Fruit fly (Drosophila melanogaster) whole organism, embryonic: ENCODE results near the gene Nepl3.
A peak's percentile ranks its signal among the peaks of the same experiment; 100 is the strongest.

Experiments used
- Bgb ChIP-seq: fragments of 200-800 bp; sonication (Bioruptor generic); IDR thresholded peaks from 2 replicates; pipeline ENCODE4 v1.3.6; 2022; ENCODE audit warnings: missing biosample characterization, missing genetic modification characterization; ENCODE audit not compliant: partially characterized antibody
- CG10267 ChIP-seq: fragments of 200-800 bp; sonication (Bioruptor generic); optimal IDR thresholded peaks from 2 replicates; lab custom pipeline; 2018; ENCODE audit warnings: missing biosample characterization, mild to moderate bottlenecking, missing genetic modification characterization, moderate library complexity
- CG10959 ChIP-seq: fragments of 200-800 bp; sonication (Bioruptor generic); IDR thresholded peaks from 2 replicates; pipeline ENCODE4 v1.3.6; 2022; ENCODE audit warnings: missing biosample characterization, missing genetic modification characterization
- CG11504 ChIP-seq: fragments of 200-800 bp; sonication (Bioruptor generic); optimal IDR thresholded peaks from 3 replicates; lab custom pipeline; 2019; ENCODE audit warnings: missing biosample characterization, mild to moderate bottlenecking, missing genetic modification characterization, moderate library complexity
- CG12391 ChIP-seq: fragments of 200-800 bp; sonication (Bioruptor generic); optimal IDR thresholded peaks from 3 replicates; lab custom pipeline; 2018; ENCODE audit warnings: missing biosample characterization, mild to moderate bottlenecking, missing genetic modification characterization, moderate library complexity
- CG13296 ChIP-seq: fragments of 200-800 bp; sonication (Bioruptor generic); optimal IDR thresholded peaks from 3 replicates; lab custom pipeline; 2018; ENCODE audit warnings: missing biosample characterization, mild to moderate bottlenecking, missing genetic modification characterization
- CG1602 ChIP-seq: fragments of 200-800 bp; sonication (Bioruptor generic); optimal IDR thresholded peaks from 3 replicates; lab custom pipeline; 2016; ENCODE audit warnings: missing biosample characterization, missing genetic modification characterization
- CG17361 ChIP-seq: fragments of 200-800 bp; sonication (Bioruptor generic); IDR thresholded peaks from 3 replicates; pipeline ENCODE4 v1.3.6; 2022; ENCODE audit warnings: missing biosample characterization, missing genetic modification characterization
- CG2116 ChIP-seq: fragments of 200-800 bp; sonication (Bioruptor generic); optimal IDR thresholded peaks from 3 replicates; lab custom pipeline; 2018; ENCODE audit warnings: missing biosample characterization, mild to moderate bottlenecking, missing genetic modification characterization
- CG2875 ChIP-seq: fragments of 200-800 bp; sonication (Bioruptor generic); optimal IDR thresholded peaks from 2 replicates; lab custom pipeline; 2017; ENCODE audit warnings: missing biosample characterization, mild to moderate bottlenecking, missing genetic modification characterization, missing genetic modification reagents
- CG5180 ChIP-seq: fragments of 200-800 bp; sonication (Bioruptor generic); optimal IDR thresholded peaks from 3 replicates; lab custom pipeline; 2017; ENCODE audit warnings: missing biosample characterization, missing genetic modification characterization, mild to moderate bottlenecking, moderate library complexity, missing genetic modification reagents
- CG6254 ChIP-seq: fragments of 200-800 bp; sonication (Bioruptor generic); optimal IDR thresholded peaks from 3 replicates; lab custom pipeline; 2017; ENCODE audit warnings: mild to moderate bottlenecking, missing biosample characterization, missing genetic modification reagents, missing genetic modification characterization
- CG6791 ChIP-seq: fragments of 200-800 bp; sonication (Bioruptor generic); IDR thresholded peaks from 3 replicates; pipeline ENCODE4 v1.3.6; 2022; ENCODE audit warnings: missing biosample characterization, missing genetic modification characterization; ENCODE audit not compliant: partially characterized antibody
- CG7928 ChIP-seq: fragments of 200-800 bp; sonication (Bioruptor generic); optimal IDR thresholded peaks from 2 replicates; lab custom pipeline; 2017; ENCODE audit warnings: missing biosample characterization, mild to moderate bottlenecking, missing genetic modification characterization
- CkIIα-i1 ChIP-seq: fragments of 200-800 bp; sonication (Bioruptor generic); IDR thresholded peaks from 2 replicates; pipeline ENCODE4 v1.3.6; 2022; ENCODE audit warnings: missing biosample characterization, missing genetic modification characterization
- D19B ChIP-seq: fragments of 200-800 bp; sonication (Bioruptor generic); optimal IDR thresholded peaks from 2 replicates; lab custom pipeline; 2017; ENCODE audit warnings: missing biosample characterization, mild to moderate bottlenecking, missing genetic modification characterization
- Dbx ChIP-seq: fragments of 200-800 bp; sonication (Bioruptor generic); IDR thresholded peaks from 3 replicates; pipeline ENCODE4 v1.3.6; 2022; ENCODE audit warnings: missing biosample characterization, missing genetic modification characterization
- Doc2 ChIP-seq: fragments of 200-800 bp; sonication (Bioruptor generic); IDR thresholded peaks from 2 replicates; pipeline ENCODE4 v1.3.6; 2022; ENCODE audit warnings: missing biosample characterization, missing genetic modification characterization
- Dp ChIP-seq: fragments of 200-800 bp; sonication (Bioruptor generic); optimal IDR thresholded peaks from 2 replicates; lab custom pipeline; 2018; ENCODE audit warnings: missing biosample characterization, mild to moderate bottlenecking, missing genetic modification characterization, moderate library complexity
- ERR ChIP-seq: fragments of 200-800 bp; sonication (Bioruptor generic); optimal IDR thresholded peaks from 2 replicates; lab custom pipeline; 2016; ENCODE audit warnings: missing biosample characterization, missing genetic modification characterization
- Eip74EF ChIP-seq, 2 experiments: fragments of 200-800 bp in 1 of 2; fragments of >200 bp in 1 of 2; sonication (Bioruptor generic) in 1 of 2; optimal IDR thresholded peaks; 2 replicates each; lab custom pipeline; 2017 to 2019; ENCODE audit warnings: missing biosample characterization in 2 of 2, missing genetic modification characterization in 2 of 2, mild to moderate bottlenecking in 1 of 2, moderate library complexity in 1 of 2
- Hand ChIP-seq: fragments of 200-800 bp; sonication (Bioruptor generic); optimal IDR thresholded peaks from 2 replicates; lab custom pipeline; 2017; ENCODE audit warnings: mild to moderate bottlenecking, missing biosample characterization, missing genetic modification reagents, missing genetic modification characterization
- Lim3 ChIP-seq: fragments of 200-800 bp; sonication (Bioruptor generic); IDR thresholded peaks from 2 replicates; pipeline ENCODE4 v1.3.6; 2022; ENCODE audit warnings: missing biosample characterization, missing genetic modification characterization
- Med ChIP-seq: fragments of 200-800 bp; sonication (Bioruptor generic); peaks from one replicate; lab custom pipeline; 2016; ENCODE audit warnings: missing biosample characterization, missing genetic modification characterization, mild to moderate bottlenecking, inconsistent platforms, moderate library complexity
- NK7.1 ChIP-seq: fragments of 200-800 bp; sonication (Bioruptor generic); optimal IDR thresholded peaks from 3 replicates; lab custom pipeline; 2016; ENCODE audit warnings: missing biosample characterization, missing genetic modification characterization
- Nf-YB ChIP-seq: fragments of 200-800 bp; sonication (Bioruptor generic); optimal IDR thresholded peaks from 3 replicates; lab custom pipeline; 2019; ENCODE audit warnings: missing biosample characterization, mild to moderate bottlenecking, missing genetic modification characterization, moderate library complexity
- Rx ChIP-seq: fragments of 200-800 bp; sonication (Bioruptor generic); IDR thresholded peaks from 2 replicates; pipeline ENCODE4 v1.3.6; 2022; ENCODE audit warnings: missing biosample characterization, missing genetic modification characterization
- Six4 ChIP-seq: fragments of 200-800 bp; sonication (Bioruptor generic); optimal IDR thresholded peaks from 2 replicates; lab custom pipeline; 2016; ENCODE audit warnings: missing biosample characterization, missing genetic modification characterization
- Sox100B ChIP-seq: fragments of 200-800 bp; sonication (Bioruptor generic); optimal IDR thresholded peaks from 3 replicates; lab custom pipeline; 2018; ENCODE audit warnings: missing biosample characterization, mild to moderate bottlenecking, missing genetic modification characterization
- ac ChIP-seq: fragments of 200-800 bp; sonication (Bioruptor generic); optimal IDR thresholded peaks from 3 replicates; lab custom pipeline; 2017; ENCODE audit warnings: missing biosample characterization, mild to moderate bottlenecking, missing genetic modification characterization
- amos ChIP-seq: fragments of 200-800 bp; sonication (Bioruptor generic); IDR thresholded peaks from 2 replicates; pipeline ENCODE4 v1.3.6; 2022; ENCODE audit warnings: missing biosample characterization, missing genetic modification characterization; ENCODE audit not compliant: partially characterized antibody
- bbx ChIP-seq: fragments of 200-800 bp; sonication (Bioruptor generic); IDR thresholded peaks from 2 replicates; pipeline ENCODE4 v1.3.6; 2022; ENCODE audit warnings: missing biosample characterization, missing genetic modification characterization; ENCODE audit not compliant: partially characterized antibody
- crol ChIP-seq: fragments of 200-800 bp; sonication (Bioruptor generic); IDR thresholded peaks from 2 replicates; pipeline ENCODE4 v1.3.6; 2022; ENCODE audit warnings: missing biosample characterization, missing genetic modification characterization
- disco-r ChIP-seq: fragments of 200-800 bp; sonication (Bioruptor generic); optimal IDR thresholded peaks from 2 replicates; lab custom pipeline; 2016; ENCODE audit warnings: missing biosample characterization, missing genetic modification characterization
- dmrt99B ChIP-seq: fragments of 200-800 bp; sonication (Bioruptor generic); optimal IDR thresholded peaks from 2 replicates; lab custom pipeline; 2018; ENCODE audit warnings: missing biosample characterization, mild to moderate bottlenecking, missing genetic modification characterization, moderate library complexity
- en ChIP-seq: fragments of 200-800 bp; sonication (Bioruptor generic); optimal IDR thresholded peaks from 2 replicates; lab custom pipeline; 2016; ENCODE audit warnings: missing biosample characterization, missing genetic modification characterization
- fu2 ChIP-seq: fragments of 200-800 bp; sonication (Bioruptor generic); optimal IDR thresholded peaks from 2 replicates; lab custom pipeline; 2016; ENCODE audit warnings: missing biosample characterization, missing genetic modification characterization
- gcm2 ChIP-seq: fragments of 200-800 bp; sonication (Bioruptor generic); optimal IDR thresholded peaks from 2 replicates; lab custom pipeline; 2016; ENCODE audit warnings: missing biosample characterization, missing genetic modification characterization
- gfzf ChIP-seq: fragments of 200-800 bp; sonication (Bioruptor generic); optimal IDR thresholded peaks from 2 replicates; lab custom pipeline; 2016; ENCODE audit warnings: missing biosample characterization, mild to moderate bottlenecking, missing genetic modification characterization, moderate library complexity
- kay ChIP-seq: fragments of 200-800 bp; sonication (Bioruptor generic); optimal IDR thresholded peaks from 2 replicates; lab custom pipeline; 2016; ENCODE audit warnings: missing biosample characterization, missing genetic modification characterization
- nerfin-2 ChIP-seq: fragments of 200-800 bp; sonication (Bioruptor generic); IDR thresholded peaks from 2 replicates; pipeline ENCODE4 v1.3.6; 2022; ENCODE audit warnings: missing biosample characterization, missing genetic modification characterization; ENCODE audit not compliant: partially characterized antibody
- pnt ChIP-seq: fragments of 200-800 bp; sonication (Bioruptor generic); optimal IDR thresholded peaks from 3 replicates; lab custom pipeline; 2016; ENCODE audit warnings: missing biosample characterization, missing genetic modification characterization
- ranshi ChIP-seq: fragments of 200-800 bp; sonication (Bioruptor generic); IDR thresholded peaks from 2 replicates; pipeline ENCODE4 v1.3.6; 2022; ENCODE audit warnings: missing biosample characterization, missing genetic modification characterization
- run ChIP-seq: fragments of 200-800 bp; sonication (Bioruptor generic); optimal IDR thresholded peaks from 3 replicates; lab custom pipeline; 2018; ENCODE audit warnings: missing biosample characterization, mild to moderate bottlenecking, missing genetic modification characterization
- sc ChIP-seq, 3 experiments: fragments of >200 bp in 2 of 3; fragments of 200-800 bp in 1 of 3; sonication (Bioruptor generic) in 1 of 3; optimal IDR thresholded peaks; 2 replicates in 2 of 3; 3 replicates in 1 of 3; lab custom pipeline; 2017; ENCODE audit warnings: mild to moderate bottlenecking in 1 of 3, missing biosample characterization in 1 of 3, missing genetic modification characterization in 1 of 3, missing genetic modification reagents in 1 of 3
- schlank ChIP-seq: fragments of 200-800 bp; sonication (Bioruptor generic); optimal IDR thresholded peaks from 2 replicates; lab custom pipeline; 2018; ENCODE audit warnings: missing biosample characterization, mild to moderate bottlenecking, missing genetic modification characterization
- trh ChIP-seq: fragments of 200-800 bp; sonication (Bioruptor generic); optimal IDR thresholded peaks from 2 replicates; lab custom pipeline; 2016; ENCODE audit warnings: missing biosample characterization, missing genetic modification characterization
- wdn ChIP-seq: fragments of 200-800 bp; sonication (Bioruptor generic); IDR thresholded peaks from 2 replicates; pipeline ENCODE4 v1.3.6; 2022; ENCODE audit warnings: missing biosample characterization, missing genetic modification characterization
- z ChIP-seq: fragments of 200-800 bp; sonication (Bioruptor generic); IDR thresholded peaks from 3 replicates; pipeline ENCODE4 v1.3.6; 2022; ENCODE audit warnings: missing biosample characterization, missing genetic modification characterization

The Nepl3 gene

dm6 chr2L:5043495-5044146 lies 14.4 kb downstream of the Nepl3 start (continued):
- no peak for TF ChIP-seq Dbx
- TF ChIP-seq CG7928 = no peak
- TF ChIP-seq z (GFP tag; lab: Robert Waterston, UW) = no peak
- peak; percentile 10 for TF ChIP-seq D19B (GFP tag; lab: Kevin White, UChicago)
- no peak for TF ChIP-seq CG6791 (GFP tag; lab: Robert Waterston, UW)
- TF ChIP-seq wdn (GFP tag; lab: Robert Waterston, UW) = no peak
- no peak for TF ChIP-seq gcm2 (GFP tag; lab: Kevin White, UChicago)
- TF ChIP-seq CG2116 = no peak
- no peak for TF ChIP-seq NK7.1 (GFP tag; lab: Kevin White, UChicago)
- TF ChIP-seq CG1602 (GFP tag; lab: Kevin White, UChicago) = peak; percentile 2
- TF ChIP-seq CG13296 (GFP tag; lab: Kevin White, UChicago) = peak; percentile 7
- TF ChIP-seq CG11504 (tag; lab: Kevin White, UChicago) = peak; percentile 49
- TF ChIP-seq Sox100B (GFP tag; lab: Kevin White, UChicago) = no peak
- no peak for TF ChIP-seq trh (GFP tag; lab: Kevin White, UChicago)
- no peak for TF ChIP-seq CkIIα-i1 (GFP tag; lab: Robert Waterston, UW)
- no peak for TF ChIP-seq Six4 (GFP tag; lab: Kevin White, UChicago)
- peak; percentile 1 for TF ChIP-seq pnt (GFP tag; lab: Kevin White, UChicago)
- no peak for TF ChIP-seq ERR (GFP tag; lab: Kevin White, UChicago)
- TF ChIP-seq en (GFP tag; lab: Kevin White, UChicago) = no peak
- no peak for TF ChIP-seq Eip74EF (GFP tag; optimal IDR thresholded peaks at IDR 0.05; lab: Kevin White, UChicago)
- TF ChIP-seq Bgb (GFP tag; lab: Robert Waterston, UW) = no peak
- TF ChIP-seq ac (GFP tag; lab: Kevin White, UChicago) = no peak
- TF ChIP-seq schlank (tag; lab: Kevin White, UChicago) = peak; percentile 6
- no peak for TF ChIP-seq kay (GFP tag; lab: Kevin White, UChicago)
- TF ChIP-seq CG17361 (GFP tag; lab: Robert Waterston, UW) = no peak
- TF ChIP-seq dmrt99B = peak; percentile 50
- no peak for TF ChIP-seq Nf-YB (GFP tag; lab: Kevin White, UChicago)
- no peak for TF ChIP-seq CG10959 (GFP tag; lab: Robert Waterston, UW)
- TF ChIP-seq CG5180 (GFP tag; lab: Kevin White, UChicago) = no peak
- TF ChIP-seq CG12391 (tag; lab: Kevin White, UChicago) = peak; percentile 31
- TF ChIP-seq Dp (GFP tag; lab: Kevin White, UChicago) = no peak
- TF ChIP-seq disco-r (GFP tag; lab: Kevin White, UChicago) = no peak
- no peak for TF ChIP-seq run
- peak; percentile 76 for TF ChIP-seq Med (GFP tag; lab: Kevin White, UChicago)
- TF ChIP-seq sc (optimal IDR thresholded peaks at IDR 0.05; lab: Kevin White, UChicago) = no peak
- no peak for TF ChIP-seq sc (GFP tag; optimal IDR thresholded peaks at IDR 0.05; lab: Kevin White, UChicago)
- TF ChIP-seq CG10267 (tag; lab: Kevin White, UChicago) = no peak
- no peak for TF ChIP-seq CG2875 (GFP tag; lab: Kevin White, UChicago)
- peak; percentile 74 for TF ChIP-seq crol (GFP tag; lab: Robert Waterston, UW)
- no peak for TF ChIP-seq Hand (GFP tag; lab: Kevin White, UChicago)
- TF ChIP-seq Rx (GFP tag; lab: Robert Waterston, UW) = 0 out of 2 replicates have a peak, but pooled peaks have one; percentile 32
- no peak for TF ChIP-seq gfzf (GFP tag; lab: Kevin White, UChicago)
- TF ChIP-seq CG6254 = no peak
- peak; percentile 65 for TF ChIP-seq ranshi (GFP tag; lab: Robert Waterston, UW)
- no peak for TF ChIP-seq nerfin-2
- no peak for TF ChIP-seq Doc2
- no peak for TF ChIP-seq amos
- TF ChIP-seq bbx (GFP tag; lab: Robert Waterston, UW) = no peak
- peak; percentile 4 for TF ChIP-seq fu2
- TF ChIP-seq Lim3 = no peak
